Fruit fly (Drosophila melanogaster) S2 (cell line): ENCODE measurements around the gene shps.

Experiments used
- CG8478 ChIP-seq: fragments of >200 bp; optimal IDR thresholded peaks from 2 replicates; lab custom pipeline; 2018
- CTCF ChIP-seq, 2 experiments: fragments of >200 bp; optimal IDR thresholded peaks; 2 replicates each; lab custom pipeline; 2018

shps gene

dm6 chr3R:24279291-24279690 is at the start of gene shps:
Gene shps (plus strand): TSS chr3R:24279572.
- TF ChIP-seq CG8478 (lab: Kevin White, UChicago): no peak
- peak; percentile 47 to 63 for TF ChIP-seq CTCF (optimal IDR thresholded peaks at IDR 0.05; lab: Kevin White, UChicago)

dm6 chr3R:24229870-24230422 is 49.4 kb upstream of the shps start, which contains the start of gene Spase22-23:
Gene Spase22-23 (minus strand): TSS chr3R:24230035.
- TF ChIP-seq CG8478 (lab: Kevin White, UChicago) (no peak), CTCF (optimal IDR thresholded peaks at IDR 0.05; lab: Kevin White, UChicago) (no peak)

DNA sequence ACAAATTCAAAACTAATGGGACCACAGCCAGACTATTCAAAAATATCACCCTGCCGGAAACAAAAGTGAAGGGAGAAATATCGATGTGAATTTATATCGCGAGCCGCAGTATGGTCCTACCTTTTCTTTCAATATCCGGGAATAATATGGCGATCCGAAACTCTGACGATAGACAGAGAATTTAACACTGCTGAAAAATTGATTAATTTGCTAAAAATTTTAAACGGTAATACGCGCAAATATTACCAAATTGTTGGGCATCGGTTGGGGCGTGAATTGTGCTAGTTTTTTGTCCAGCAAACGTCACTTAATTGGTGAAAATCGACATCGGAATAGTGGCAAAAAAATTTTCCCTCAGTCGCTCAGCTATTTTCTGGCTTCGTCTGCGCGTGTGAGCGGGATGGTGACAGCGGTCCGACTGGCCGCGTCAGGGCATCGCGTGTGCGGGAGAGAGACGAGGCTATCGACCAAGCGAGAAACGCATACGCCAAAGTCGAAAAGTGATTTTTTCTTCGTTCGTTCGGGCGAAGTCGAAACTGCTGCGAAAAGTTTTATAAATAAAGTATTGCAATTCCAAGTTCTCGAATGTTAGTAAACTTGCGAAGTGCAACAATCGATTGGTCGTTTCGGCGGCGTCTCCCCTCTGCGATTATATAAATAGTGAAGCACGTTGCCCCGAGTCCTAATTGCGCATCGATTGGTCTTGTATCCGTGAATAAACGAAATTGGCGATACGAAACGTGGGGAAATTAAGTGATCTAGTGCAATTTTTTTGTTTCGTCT is 48.8 kb upstream of the shps start, which contains the start of gene mask:
Gene mask, plus strand, starts transcription at position 140 of the 783 bp plus-strand sequence.
- TF ChIP-seq CTCF (optimal IDR thresholded peaks at IDR 0.05; lab: Kevin White, UChicago) (no peak), CG8478 (lab: Kevin White, UChicago) (no peak)

- TF ChIP-seq CG8478 (lab: Kevin White, UChicago) (no peak), CTCF (optimal IDR thresholded peaks at IDR 0.05; lab: Kevin White, UChicago) (no peak)
These were observed 48.2 kb upstream of the shps start for dm6 chr3R:24231206-24231502.

DNA sequence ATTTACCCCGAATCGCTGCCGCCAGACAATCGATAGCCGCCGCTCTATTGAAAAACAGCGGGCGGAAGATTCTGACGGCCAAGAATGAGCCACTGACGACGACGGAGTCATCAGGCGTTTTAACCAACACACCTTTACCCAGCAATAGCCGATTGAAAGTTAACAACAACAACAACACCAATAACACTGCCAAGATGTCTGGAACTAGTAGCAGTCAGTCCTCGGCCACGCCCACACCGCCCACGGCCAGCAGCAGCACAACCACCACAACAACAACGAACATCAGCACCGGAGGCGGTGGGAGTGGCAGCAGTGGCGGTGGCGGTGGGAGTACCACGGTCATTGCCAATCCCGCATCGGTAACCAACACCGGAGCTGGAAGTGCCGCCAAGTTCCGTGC is 47.5 kb upstream of the shps start:
- no peak for TF ChIP-seq CTCF (optimal IDR thresholded peaks at IDR 0.05; lab: Kevin White, UChicago)
- TF ChIP-seq CG8478 (lab: Kevin White, UChicago): no peak

DNA sequence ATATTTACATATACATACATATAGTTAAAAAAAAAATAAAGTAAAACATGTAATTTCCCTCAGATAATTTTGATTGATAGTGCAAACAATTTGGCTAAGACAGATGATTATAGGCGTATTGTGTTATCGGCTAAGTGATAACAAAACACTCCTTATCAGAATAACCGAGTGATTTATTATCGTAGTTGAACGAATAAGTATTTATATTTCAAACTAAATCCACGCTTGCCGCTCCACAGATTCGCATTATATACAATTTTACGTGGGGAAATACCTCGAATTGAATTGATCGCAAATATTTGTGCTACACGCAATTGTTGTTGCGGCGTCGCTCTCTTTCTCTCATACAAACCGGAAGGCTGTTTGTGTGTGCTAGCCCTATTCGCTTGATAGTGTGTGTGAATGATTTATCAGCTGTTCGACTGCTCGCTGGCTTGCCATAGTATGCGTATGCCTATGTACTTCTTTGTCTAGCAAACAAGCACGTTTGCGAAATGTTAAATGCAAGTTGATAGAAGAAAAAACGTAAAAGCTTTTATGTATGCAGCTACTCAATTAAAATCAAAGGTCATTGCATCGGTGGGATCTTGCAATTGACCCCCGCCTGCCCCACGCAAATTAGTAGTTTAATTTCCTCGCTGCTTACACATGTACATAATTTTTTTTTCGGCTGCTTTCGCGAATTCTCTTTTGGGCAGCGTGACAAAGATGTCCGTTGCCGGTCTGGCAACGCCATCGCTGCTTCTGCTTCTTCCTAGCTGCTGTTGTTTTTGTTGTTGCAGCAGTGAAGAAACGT is 45.8 kb upstream of the shps start:
- TF ChIP-seq CTCF (optimal IDR thresholded peaks at IDR 0.05; lab: Kevin White, UChicago) (no peak), CG8478 (lab: Kevin White, UChicago) (no peak)

- no peak for TF ChIP-seq CTCF (optimal IDR thresholded peaks at IDR 0.05; lab: Kevin White, UChicago)
- no peak for TF ChIP-seq CG8478 (lab: Kevin White, UChicago)
These were observed 45.2 kb upstream of the shps start for dm6 chr3R:24234162-24234529.

- TF ChIP-seq CTCF (optimal IDR thresholded peaks at IDR 0.05; lab: Kevin White, UChicago) (no peak), CG8478 (lab: Kevin White, UChicago) (no peak)
These were observed 44.7 kb upstream of the shps start for dm6 chr3R:24234721-24235120.

DNA sequence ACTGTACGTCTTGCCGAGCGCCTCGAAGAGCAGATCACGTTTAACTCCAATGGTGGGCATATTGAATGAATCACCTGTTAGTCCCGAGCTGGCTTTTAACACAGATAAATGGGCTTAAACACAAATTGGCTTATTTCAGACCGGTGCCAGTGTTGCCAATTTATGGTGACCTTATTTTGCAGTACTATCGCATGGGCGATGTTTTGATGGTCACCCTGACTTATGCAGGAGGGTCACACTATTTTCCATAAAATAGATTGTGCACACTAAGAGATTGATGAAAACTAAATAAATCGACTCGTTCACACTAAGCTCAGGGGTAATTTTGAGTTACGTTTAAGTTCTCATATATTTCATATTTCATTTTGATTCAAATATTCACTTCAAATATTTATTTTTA is 26.9 kb upstream of the shps start, which contains the start of gene beta-PheRS:
Gene beta-PheRS, minus strand, starts transcription at position 186 of the 400 bp plus-strand sequence.
- TF ChIP-seq CG8478 (lab: Kevin White, UChicago) (no peak), CTCF (optimal IDR thresholded peaks at IDR 0.05; lab: Kevin White, UChicago) (peak; percentile 37 to 45)

DNA sequence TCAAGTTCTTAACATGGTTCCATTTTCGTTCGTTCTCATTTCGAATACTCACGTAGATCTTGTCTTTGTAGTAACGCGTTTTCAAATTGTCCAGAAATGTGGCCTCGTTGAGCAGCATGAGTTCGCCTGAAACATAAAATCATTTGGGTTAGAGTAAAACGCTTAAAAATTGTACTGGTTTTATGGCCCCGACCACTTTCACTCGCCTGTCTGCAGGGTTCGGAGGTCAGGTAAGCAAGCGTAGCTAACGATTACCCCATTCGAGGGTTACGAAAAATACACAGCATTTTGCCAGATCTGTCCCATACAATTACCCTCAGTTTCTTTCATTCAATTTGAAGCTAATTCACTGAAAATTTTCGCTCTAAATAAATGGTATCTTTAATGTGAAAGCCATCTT is 21.0 kb upstream of the shps start:
- TF ChIP-seq CG8478 (lab: Kevin White, UChicago) (no peak), CTCF (optimal IDR thresholded peaks at IDR 0.05; lab: Kevin White, UChicago) (no peak)

- no peak for TF ChIP-seq CTCF (optimal IDR thresholded peaks at IDR 0.05; lab: Kevin White, UChicago)
- TF ChIP-seq CG8478 (lab: Kevin White, UChicago): no peak
These were observed 19.9 kb upstream of the shps start for dm6 chr3R:24259278-24260040.

DNA sequence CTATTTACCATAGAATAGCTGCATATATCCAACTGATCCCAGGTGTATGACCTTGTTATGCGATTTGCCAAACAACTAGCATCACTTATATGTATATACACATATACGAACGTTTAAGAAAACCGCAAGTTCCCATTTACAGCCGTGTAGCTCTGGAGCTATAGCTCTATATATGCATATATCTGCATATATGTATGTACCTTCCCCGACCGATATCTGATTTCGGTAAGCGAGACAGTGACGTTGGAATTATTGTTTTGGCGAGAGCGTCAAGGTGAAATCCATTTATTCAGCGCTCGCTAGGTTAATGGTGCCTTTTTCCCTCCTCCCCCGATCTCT is 19.4 kb upstream of the shps start:
- no peak for TF ChIP-seq CG8478 (lab: Kevin White, UChicago)
- TF ChIP-seq CTCF (optimal IDR thresholded peaks at IDR 0.05; lab: Kevin White, UChicago): no peak

dm6 chr3R:24260411-24260810 is 19.0 kb upstream of the shps start:
- TF ChIP-seq CTCF (optimal IDR thresholded peaks at IDR 0.05; lab: Kevin White, UChicago) (no peak), CG8478 (lab: Kevin White, UChicago) (no peak)

- TF ChIP-seq CG8478 (lab: Kevin White, UChicago) (no peak), CTCF (optimal IDR thresholded peaks at IDR 0.05; lab: Kevin White, UChicago) (no peak)
These were observed 17.9 kb upstream of the shps start for dm6 chr3R:24261380-24262021.
